Fruit fly (Drosophila melanogaster) whole organism, embryonic: Measurements from ENCODE around the gene CG31776.

Experiments
- Adf1 ChIP-seq: fragments of 200-800 bp; sonication (Bioruptor generic); IDR thresholded peaks from 2 replicates; pipeline ENCODE4 v1.3.6; 2022; ENCODE audit warnings: missing biosample characterization, missing genetic modification characterization
- Atf6 ChIP-seq: fragments of 200-800 bp; sonication (Bioruptor generic); IDR thresholded peaks from 2 replicates; pipeline ENCODE4 v1.3.6; 2022; ENCODE audit warnings: missing biosample characterization, missing genetic modification characterization
- CG10565 ChIP-seq: fragments of 200-800 bp; sonication (Bioruptor generic); optimal IDR thresholded peaks from 3 replicates; lab custom pipeline; 2016; ENCODE audit warnings: missing biosample characterization, mild to moderate bottlenecking, missing genetic modification characterization
- CG13287 ChIP-seq: fragments of 200-800 bp; sonication (Bioruptor generic); IDR thresholded peaks from 2 replicates; pipeline ENCODE4 v1.3.6; 2022; ENCODE audit warnings: missing biosample characterization, missing genetic modification characterization; ENCODE audit not compliant: partially characterized antibody
- CG14860 ChIP-seq: fragments of 200-800 bp; sonication (Bioruptor generic); IDR thresholded peaks from 3 replicates; pipeline ENCODE4 v1.3.6; 2022; ENCODE audit warnings: missing biosample characterization, missing genetic modification characterization; ENCODE audit not compliant: partially characterized antibody
- CG17568 ChIP-seq: fragments of 200-800 bp; sonication (Bioruptor generic); optimal IDR thresholded peaks from 2 replicates; lab custom pipeline; 2018; ENCODE audit warnings: missing biosample characterization, mild to moderate bottlenecking, missing genetic modification characterization, moderate library complexity
- CG2116 ChIP-seq: fragments of 200-800 bp; sonication (Bioruptor generic); optimal IDR thresholded peaks from 3 replicates; lab custom pipeline; 2018; ENCODE audit warnings: missing biosample characterization, mild to moderate bottlenecking, missing genetic modification characterization
- CG2199 ChIP-seq: fragments of 200-800 bp; sonication (Bioruptor generic); IDR thresholded peaks from 3 replicates; pipeline ENCODE4 v1.3.6; 2022; ENCODE audit warnings: missing biosample characterization, missing genetic modification characterization
- CG2678 ChIP-seq: fragments of 200-800 bp; sonication (Bioruptor generic); optimal IDR thresholded peaks from 3 replicates; lab custom pipeline; 2019; ENCODE audit warnings: missing biosample characterization, mild to moderate bottlenecking, missing genetic modification characterization, moderate library complexity
- CG33557 ChIP-seq: fragments of 200-800 bp; sonication (Bioruptor generic); optimal IDR thresholded peaks from 2 replicates; lab custom pipeline; 2019; ENCODE audit warnings: missing biosample characterization, mild to moderate bottlenecking, missing genetic modification characterization, moderate library complexity
- CG42726 ChIP-seq: fragments of 200-800 bp; sonication (Bioruptor generic); IDR thresholded peaks from 2 replicates; pipeline ENCODE4 v1.3.6; 2022; ENCODE audit warnings: missing biosample characterization, missing genetic modification characterization; ENCODE audit not compliant: partially characterized antibody
- CG6791 ChIP-seq: fragments of 200-800 bp; sonication (Bioruptor generic); IDR thresholded peaks from 3 replicates; pipeline ENCODE4 v1.3.6; 2022; ENCODE audit warnings: missing biosample characterization, missing genetic modification characterization; ENCODE audit not compliant: partially characterized antibody
- CG7987 ChIP-seq: fragments of 200-800 bp; sonication (Bioruptor generic); optimal IDR thresholded peaks from 2 replicates; lab custom pipeline; 2018; ENCODE audit warnings: missing biosample characterization, mild to moderate bottlenecking, missing genetic modification characterization, moderate library complexity
- Dbx ChIP-seq: fragments of 200-800 bp; sonication (Bioruptor generic); IDR thresholded peaks from 3 replicates; pipeline ENCODE4 v1.3.6; 2022; ENCODE audit warnings: missing biosample characterization, missing genetic modification characterization
- Deaf1 ChIP-seq: fragments of 200-800 bp; optimal IDR thresholded peaks from 3 replicates; lab custom pipeline; 2019; ENCODE audit warnings: missing biosample characterization, mild to moderate bottlenecking, missing genetic modification characterization, moderate library complexity
- Dref ChIP-seq: fragments of 200-800 bp; sonication (Bioruptor generic); IDR thresholded peaks from 2 replicates; pipeline ENCODE4 v1.3.6; 2022; ENCODE audit warnings: missing biosample characterization, missing genetic modification characterization
- E2f2 ChIP-seq: fragments of 200-800 bp; sonication (Bioruptor generic); IDR thresholded peaks from 2 replicates; pipeline ENCODE4 v1.3.6; 2022; ENCODE audit warnings: missing biosample characterization, missing genetic modification characterization
- Eip74EF ChIP-seq, 2 experiments: fragments of 200-800 bp in 1 of 2; fragments of >200 bp in 1 of 2; sonication (Bioruptor generic) in 1 of 2; optimal IDR thresholded peaks; 2 replicates each; lab custom pipeline; 2017 to 2019; ENCODE audit warnings: missing biosample characterization in 2 of 2, missing genetic modification characterization in 2 of 2, mild to moderate bottlenecking in 1 of 2, moderate library complexity in 1 of 2
- Fer1 ChIP-seq: fragments of 200-800 bp; sonication (Bioruptor generic); optimal IDR thresholded peaks from 2 replicates; lab custom pipeline; 2017; ENCODE audit warnings: missing biosample characterization, mild to moderate bottlenecking, missing genetic modification characterization
- Fer2 ChIP-seq: fragments of 200-800 bp; sonication (Bioruptor generic); optimal IDR thresholded peaks from 2 replicates; lab custom pipeline; 2018; ENCODE audit warnings: missing biosample characterization, mild to moderate bottlenecking, missing genetic modification characterization, moderate library complexity
- Jarid2 ChIP-seq: fragments of 200-800 bp; sonication (Bioruptor generic); optimal IDR thresholded peaks from 3 replicates; lab custom pipeline; 2017; ENCODE audit warnings: mild to moderate bottlenecking, missing biosample characterization, missing genetic modification reagents, missing genetic modification characterization
- Med ChIP-seq: fragments of 200-800 bp; sonication (Bioruptor generic); peaks from one replicate; lab custom pipeline; 2016; ENCODE audit warnings: missing biosample characterization, missing genetic modification characterization, mild to moderate bottlenecking, inconsistent platforms, moderate library complexity
- Oli ChIP-seq: fragments of 200-800 bp; sonication (Bioruptor generic); optimal IDR thresholded peaks from 2 replicates; lab custom pipeline; 2018; ENCODE audit warnings: missing biosample characterization, mild to moderate bottlenecking, missing genetic modification characterization, moderate library complexity
- PHDP ChIP-seq: fragments of 200-800 bp; sonication (Bioruptor generic); optimal IDR thresholded peaks from 3 replicates; lab custom pipeline; 2018; ENCODE audit warnings: missing biosample characterization, mild to moderate bottlenecking, missing genetic modification characterization, moderate library complexity
- Scr ChIP-seq: fragments of 200-800 bp; sonication (Bioruptor generic); IDR thresholded peaks from 2 replicates; pipeline ENCODE4 v1.3.6; 2022; ENCODE audit warnings: missing biosample characterization, missing genetic modification characterization; ENCODE audit not compliant: partially characterized antibody
- Sin3A ChIP-seq: fragments of >200 bp; optimal IDR thresholded peaks from 2 replicates; lab custom pipeline; 2018
- Six4 ChIP-seq: fragments of 200-800 bp; sonication (Bioruptor generic); optimal IDR thresholded peaks from 2 replicates; lab custom pipeline; 2016; ENCODE audit warnings: missing biosample characterization, missing genetic modification characterization
- Sry-δ ChIP-seq: fragments of 200-800 bp; sonication (Bioruptor generic); optimal IDR thresholded peaks from 2 replicates; lab custom pipeline; 2016; ENCODE audit warnings: missing biosample characterization, missing genetic modification characterization
- bcd ChIP-seq: fragments of 200-800 bp; sonication (Bioruptor generic); optimal IDR thresholded peaks from 2 replicates; lab custom pipeline; 2017; ENCODE audit warnings: missing biosample characterization, mild to moderate bottlenecking, missing genetic modification characterization
- chinmo ChIP-seq: fragments of 200-800 bp; sonication (Bioruptor generic); IDR thresholded peaks from 4 replicates; pipeline ENCODE4 v1.3.6; 2022; ENCODE audit warnings: missing biosample characterization, missing genetic modification characterization; ENCODE audit not compliant: partially characterized antibody
- chm ChIP-seq: fragments of 200-800 bp; sonication (Bioruptor generic); IDR thresholded peaks from 2 replicates; pipeline ENCODE4 v1.3.6; 2022; ENCODE audit warnings: missing biosample characterization, missing genetic modification characterization
- ci ChIP-seq: fragments of 200-800 bp; sonication (Bioruptor generic); IDR thresholded peaks from 3 replicates; pipeline ENCODE4 v1.3.6; 2022; ENCODE audit warnings: missing biosample characterization, missing genetic modification characterization
- fu2 ChIP-seq: fragments of 200-800 bp; sonication (Bioruptor generic); optimal IDR thresholded peaks from 2 replicates; lab custom pipeline; 2016; ENCODE audit warnings: missing biosample characterization, missing genetic modification characterization
- hb ChIP-seq: fragments of 200-800 bp; sonication (Bioruptor generic); IDR thresholded peaks from 3 replicates; pipeline ENCODE4 v1.3.6; 2022; ENCODE audit warnings: missing biosample characterization, missing genetic modification characterization; ENCODE audit not compliant: partially characterized antibody
- inv ChIP-seq: fragments of 200-800 bp; sonication (Bioruptor generic); IDR thresholded peaks from 2 replicates; pipeline ENCODE4 v1.3.6; 2022; ENCODE audit warnings: missing biosample characterization, missing genetic modification characterization; ENCODE audit not compliant: partially characterized antibody
- lab ChIP-seq: fragments of 200-800 bp; sonication (Bioruptor generic); optimal IDR thresholded peaks from 3 replicates; lab custom pipeline; 2017; ENCODE audit warnings: missing biosample characterization, missing genetic modification characterization, mild to moderate bottlenecking, moderate library complexity, missing genetic modification reagents
- mld ChIP-seq: fragments of 200-800 bp; sonication (Bioruptor generic); IDR thresholded peaks from 3 replicates; pipeline ENCODE4 v1.3.6; 2022; ENCODE audit warnings: missing biosample characterization, missing genetic modification characterization; ENCODE audit not compliant: partially characterized antibody
- nau ChIP-seq: fragments of 200-800 bp; sonication (Bioruptor generic); optimal IDR thresholded peaks from 3 replicates; lab custom pipeline; 2017; ENCODE audit warnings: missing biosample characterization, mild to moderate bottlenecking, missing genetic modification characterization, missing genetic modification reagents
- onecut ChIP-seq: fragments of 200-800 bp; sonication (Bioruptor generic); IDR thresholded peaks from 2 replicates; pipeline ENCODE4 v1.3.6; 2022; ENCODE audit warnings: missing biosample characterization, missing genetic modification characterization
- p53 ChIP-seq: fragments of 200-800 bp; sonication (Bioruptor generic); optimal IDR thresholded peaks from 2 replicates; lab custom pipeline; 2016; ENCODE audit warnings: missing biosample characterization, missing genetic modification characterization
- peb ChIP-seq: fragments of 200-800 bp; sonication (Bioruptor generic); IDR thresholded peaks from 2 replicates; pipeline ENCODE4 v1.3.6; 2022; ENCODE audit warnings: missing biosample characterization, missing genetic modification characterization
- pita ChIP-seq: fragments of 200-800 bp; sonication (Bioruptor generic); optimal IDR thresholded peaks from 2 replicates; lab custom pipeline; 2017; ENCODE audit warnings: missing biosample characterization, mild to moderate bottlenecking, missing genetic modification characterization
- pzg ChIP-seq: fragments of 200-800 bp; sonication (Bioruptor generic); optimal IDR thresholded peaks from 3 replicates; lab custom pipeline; 2018; ENCODE audit warnings: missing biosample characterization, mild to moderate bottlenecking, missing genetic modification characterization, moderate library complexity
- sens ChIP-seq: fragments of 200-800 bp; sonication (Bioruptor generic); peaks from one replicate; lab custom pipeline; 2016; ENCODE audit warnings: missing biosample characterization, missing genetic modification characterization
- stc ChIP-seq: fragments of 200-800 bp; sonication (Bioruptor generic); IDR thresholded peaks from 2 replicates; pipeline ENCODE4 v1.3.6; 2022; ENCODE audit warnings: missing biosample characterization, missing genetic modification characterization
- trem ChIP-seq: fragments of 200-800 bp; optimal IDR thresholded peaks from 3 replicates; lab custom pipeline; 2019; ENCODE audit warnings: missing biosample characterization, mild to moderate bottlenecking, missing genetic modification characterization, moderate library complexity
- usp ChIP-seq: fragments of >200 bp; optimal IDR thresholded peaks from 2 replicates; lab custom pipeline; 2017; ENCODE audit warnings: missing biosample characterization, missing genetic modification characterization
- vnd ChIP-seq: fragments of 200-800 bp; sonication (Bioruptor generic); IDR thresholded peaks from 3 replicates; pipeline ENCODE4 v1.3.6; 2022; ENCODE audit warnings: missing biosample characterization, missing genetic modification characterization; ENCODE audit not compliant: partially characterized antibody

The CG31776 gene

DNA sequence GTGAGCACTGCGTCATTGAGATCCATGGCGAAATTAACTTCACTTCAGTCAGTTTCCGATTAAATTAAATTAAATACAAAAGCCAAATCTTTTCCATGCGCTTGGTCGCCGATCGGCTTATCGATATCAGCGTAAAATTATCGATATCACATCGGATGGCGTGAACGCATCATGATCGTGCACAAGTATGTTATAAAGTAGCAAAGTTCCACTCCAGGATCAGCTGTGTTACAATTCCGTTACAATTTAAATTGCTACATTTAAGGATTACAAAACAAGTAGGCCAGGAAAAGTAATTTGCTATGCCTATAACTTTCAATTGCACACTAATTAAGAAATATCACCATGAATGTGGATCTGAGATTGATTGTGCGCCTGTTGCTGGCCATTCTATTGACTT lies at the start of gene CG31776, which contains the start of gene Pif1 (continued):
- peak; percentile 68 for TF ChIP-seq sens (GFP tag; lab: Kevin White, UChicago)
- TF ChIP-seq CG42726 (GFP tag; lab: Robert Waterston, UW) = peak; percentile 89
- 0 out of 3 replicates have a peak, but pooled peaks have one; percentile 22 for TF ChIP-seq mld (GFP tag; lab: Robert Waterston, UW)
- peak; percentile 79 for TF ChIP-seq Sry-δ (GFP tag; lab: Kevin White, UChicago)
- peak; percentile 9 for TF ChIP-seq p53
- peak; percentile 68 for TF ChIP-seq inv (GFP tag; lab: Robert Waterston, UW)
- no peak for TF ChIP-seq fu2 (GFP tag; lab: Kevin White, UChicago)
- no peak for TF ChIP-seq CG33557 (GFP tag; lab: Kevin White, UChicago)
- TF ChIP-seq CG6791 (GFP tag; lab: Robert Waterston, UW) = peak; percentile 92
- TF ChIP-seq CG2116 = peak; percentile 93
- TF ChIP-seq hb (GFP tag; lab: Robert Waterston, UW) = peak; percentile 75; the same call in 2 of the 3 replicates
- TF ChIP-seq trem (tag; lab: Kevin White, UChicago) = peak; percentile 83
- TF ChIP-seq vnd (GFP tag; lab: Robert Waterston, UW) = peak; percentile 64; the same call in 2 of the 3 replicates
- TF ChIP-seq Sin3A = peak; percentile 49
- peak; percentile 63; the same call in 2 of the 3 replicates for TF ChIP-seq CG14860 (GFP tag; lab: Robert Waterston, UW)
- TF ChIP-seq Scr (GFP tag; lab: Robert Waterston, UW) = peak; percentile 83
- TF ChIP-seq bcd (GFP tag; lab: Kevin White, UChicago) = peak; percentile 1
- no peak for TF ChIP-seq Six4 (GFP tag; lab: Kevin White, UChicago)
- peak; percentile 69 for TF ChIP-seq pita
- no peak for TF ChIP-seq PHDP (tag; lab: Kevin White, UChicago)
- TF ChIP-seq Dref (GFP tag; lab: Robert Waterston, UW) = peak; percentile 97
- peak; percentile 88 for TF ChIP-seq pzg (GFP tag; lab: Kevin White, UChicago)
- no peak for TF ChIP-seq peb (GFP tag; lab: Robert Waterston, UW)
- TF ChIP-seq CG10565 (GFP tag; lab: Kevin White, UChicago) = no peak
- peak; percentile 82 for TF ChIP-seq Med (GFP tag; lab: Kevin White, UChicago)
- TF ChIP-seq, all 482 proteins: peak for 81

DNA sequence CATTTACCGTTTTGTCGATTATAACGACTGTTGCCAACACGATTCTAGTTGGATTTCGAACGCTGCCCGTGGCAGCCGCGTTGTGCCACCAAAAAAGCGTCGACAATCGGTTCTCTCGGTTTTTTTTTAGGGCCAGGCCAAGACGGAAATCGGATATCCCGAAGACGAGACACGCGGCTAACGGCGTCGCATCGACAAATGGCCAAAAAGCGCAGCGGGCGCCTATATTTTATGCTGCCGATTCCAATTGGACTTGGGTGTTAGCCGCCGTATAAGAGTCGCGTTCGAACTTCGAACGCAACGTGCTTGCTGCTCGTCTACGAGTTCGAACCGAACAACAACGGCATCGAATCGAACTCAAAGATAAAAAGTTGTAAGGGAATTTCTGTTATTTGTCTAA lies 47.2 kb upstream of the CG31776 start:
- TF ChIP-seq CG7987 (GFP tag; lab: Kevin White, UChicago) = no peak
- no peak for TF ChIP-seq Fer2 (tag; lab: Kevin White, UChicago)
- TF ChIP-seq chm (GFP tag; lab: Robert Waterston, UW) = peak; percentile 43; the same call in 1 of the 2 replicates
- TF ChIP-seq onecut (GFP tag; lab: Robert Waterston, UW) = 0 out of 2 replicates have a peak, but pooled peaks have one; percentile 19
- TF ChIP-seq Eip74EF (GFP tag; optimal IDR thresholded peaks at IDR 0.05; lab: Kevin White, UChicago) = peak in 1 of 2 experiments; percentile 26
- TF ChIP-seq Fer1 = peak; percentile 18
- peak; percentile 85; the same call in 2 of the 4 replicates for TF ChIP-seq chinmo
- TF ChIP-seq Atf6 = no peak
- TF ChIP-seq lab (GFP tag; lab: Kevin White, UChicago) = peak; percentile 2
- TF ChIP-seq CG13287 (GFP tag; lab: Robert Waterston, UW) = peak; percentile 28; the same call in 1 of the 2 replicates
- TF ChIP-seq CG2678 (tag; lab: Kevin White, UChicago) = no peak
- TF ChIP-seq stc (GFP tag; lab: Robert Waterston, UW) = peak; percentile 42; the same call in 1 of the 2 replicates
- TF ChIP-seq CG17568 (GFP tag; lab: Kevin White, UChicago) = peak; percentile 26
- peak; percentile 63 for TF ChIP-seq Med (GFP tag; lab: Kevin White, UChicago)
- TF ChIP-seq Oli (tag; lab: Kevin White, UChicago) = no peak
- peak; percentile 42 for TF ChIP-seq Deaf1 (tag; lab: Kevin White, UChicago)
- TF ChIP-seq Jarid2 (GFP tag; lab: Kevin White, UChicago) = peak; percentile 78
- TF ChIP-seq ci (GFP tag; lab: Robert Waterston, UW) = peak; percentile 56; the same call in 2 of the 3 replicates
- TF ChIP-seq CG2199 (GFP tag; lab: Robert Waterston, UW) = 0 out of 3 replicates have a peak, but pooled peaks have one; percentile 16
- TF ChIP-seq Adf1 (GFP tag; lab: Robert Waterston, UW) = peak; percentile 49; the same call in 1 of the 2 replicates
- peak; percentile 12; the same call in 1 of the 2 replicates for TF ChIP-seq E2f2 (GFP tag; lab: Robert Waterston, UW)
- 0 out of 3 replicates have a peak, but pooled peaks have one; percentile 29 for TF ChIP-seq Dbx (GFP tag; lab: Robert Waterston, UW)
- no peak for TF ChIP-seq usp (GFP tag; lab: Kevin White, UChicago)
- 0 out of 2 replicates have a peak, but pooled peaks have one; percentile 10 for TF ChIP-seq CG42726 (GFP tag; lab: Robert Waterston, UW)
- peak; percentile 4 for TF ChIP-seq nau (GFP tag; lab: Kevin White, UChicago)
